Fruit fly (Drosophila melanogaster): ENCODE results near the gene Cpr12A.

dm6 chrX:13540920-13541605, 2.4 kb upstream of the Cpr12A start:
- no peak for TF ChIP-seq CTCF (optimal IDR thresholded peaks at IDR 0.05)
- TF ChIP-seq CG8478 (optimal IDR thresholded peaks at IDR 0.05) = no peak

Measured in S2 (cell line).